Worm (Caenorhabditis elegans): ENCODE results near the gene F52B11.5.

- no peak for TF ChIP-seq pha-4 (tag; optimal IDR thresholded peaks at IDR 0.05)
- no peak for TF ChIP-seq nhr-237 (tag; optimal IDR thresholded peaks at IDR 0.05)
- no peak for TF ChIP-seq snpc-4 (tag; optimal IDR thresholded peaks at IDR 0.05)
- TF ChIP-seq lin-13 (tag; optimal IDR thresholded peaks at IDR 0.05): no peak
- no peak for TF ChIP-seq lsy-2 (tag; optimal IDR thresholded peaks at IDR 0.05)
- TF ChIP-seq ztf-11 (tag; optimal IDR thresholded peaks at IDR 0.05): no peak
- no peak for TF ChIP-seq tbx-8 (GFP tag; optimal IDR thresholded peaks at IDR 0.05)
- no peak for TF ChIP-seq flh-1 (GFP tag; optimal IDR thresholded peaks at IDR 0.05)
- TF ChIP-seq cnd-1 (tag; optimal IDR thresholded peaks at IDR 0.05): no peak
- no peak for TF ChIP-seq ces-1 (GFP tag; optimal IDR thresholded peaks at IDR 0.05)
- no peak for TF ChIP-seq elt-3 (tag; optimal IDR thresholded peaks at IDR 0.05)
- no peak for TF ChIP-seq ceh-43 (GFP tag; optimal IDR thresholded peaks at IDR 0.05)
- no peak for TF ChIP-seq unc-39 (tag; optimal IDR thresholded peaks at IDR 0.05)
- TF ChIP-seq unc-62 (GFP tag; optimal IDR thresholded peaks at IDR 0.05): no peak
These were observed at the start of gene F52B11.5 for ce11 chrIV:14103054-14103453.

Measured in whole organism, mixed stage, embryonic.